Worm (Caenorhabditis elegans) whole organism, L2 larva: ENCODE data around the gene Y97E10AR.1.

Experiments
- C34F6.9 ChIP-seq: fragments of 150-350 bp; optimal IDR thresholded peaks from 2 replicates; lab custom pipeline; 2014; ENCODE audit warnings: missing biosample characterization, missing genetic modification characterization
- R02D3.7 ChIP-seq: fragments of 150-350 bp; optimal IDR thresholded peaks from 2 replicates; lab custom pipeline; 2014; ENCODE audit warnings: missing biosample characterization, missing genetic modification characterization
- Y55F3AM.14 ChIP-seq: fragments of 200-800 bp; sonication (Bioruptor generic); optimal IDR thresholded peaks from 2 replicates; lab custom pipeline; 2018; ENCODE audit warnings: mild to moderate bottlenecking, missing genetic modification characterization, missing compliant biosample characterization
- ZK546.5 ChIP-seq: sonication (generic microtip); optimal IDR thresholded peaks from 2 replicates; lab custom pipeline; 2017; ENCODE audit warnings: missing biosample characterization, missing genetic modification characterization
- aly-2 ChIP-seq: fragments of 150-350 bp; optimal IDR thresholded peaks from 2 replicates; lab custom pipeline; 2014; ENCODE audit warnings: missing biosample characterization, missing genetic modification characterization
- ama-1 ChIP-seq: fragments of 150-350 bp; optimal IDR thresholded peaks from 2 replicates; lab custom pipeline; 2018; ENCODE audit warnings: inconsistent platforms
- blmp-1 ChIP-seq: sonication (generic microtip); optimal IDR thresholded peaks from 2 replicates; lab custom pipeline; 2017; ENCODE audit warnings: missing genetic modification characterization, mild to moderate bottlenecking, missing compliant biosample characterization, antibody characterized with exemption, moderate library complexity; ENCODE audit not compliant: insufficient read depth
- crh-2 ChIP-seq: sonication (generic microtip); optimal IDR thresholded peaks from 2 replicates; lab custom pipeline; 2017; ENCODE audit warnings: missing biosample characterization, missing genetic modification characterization
- dmd-4 ChIP-seq: sonication (generic microtip); optimal IDR thresholded peaks from 2 replicates; lab custom pipeline; 2017; ENCODE audit warnings: missing biosample characterization, missing genetic modification characterization
- egl-27 ChIP-seq: sonication (generic microtip); optimal IDR thresholded peaks from 3 replicates; lab custom pipeline; 2017; ENCODE audit warnings: missing biosample characterization, missing genetic modification reagents, missing genetic modification characterization
- elt-3 ChIP-seq: sonication (generic microtip); optimal IDR thresholded peaks from 2 replicates; lab custom pipeline; 2017; ENCODE audit warnings: missing biosample characterization, missing genetic modification characterization
- fos-1 ChIP-seq: fragments of 150-350 bp; optimal IDR thresholded peaks from 2 replicates; lab custom pipeline; 2014; ENCODE audit warnings: missing biosample characterization, missing genetic modification characterization
- gmeb-1 ChIP-seq: fragments of 150-350 bp; optimal IDR thresholded peaks from 2 replicates; lab custom pipeline; 2014; ENCODE audit warnings: missing biosample characterization, missing genetic modification characterization
- lin-11 ChIP-seq: fragments of 150-350 bp; sonication (generic microtip); optimal IDR thresholded peaks from 2 replicates; lab custom pipeline; 2014; ENCODE audit warnings: missing biosample characterization, missing genetic modification characterization, inconsistent platforms, mixed read lengths
- lin-13 ChIP-seq: fragments of 150-350 bp; optimal IDR thresholded peaks from 2 replicates; lab custom pipeline; 2014; ENCODE audit warnings: missing biosample characterization, missing genetic modification reagents, missing genetic modification characterization
- lin-39 ChIP-seq: fragments of 150-350 bp; optimal IDR thresholded peaks from 2 replicates; lab custom pipeline; 2014; ENCODE audit warnings: missing biosample characterization, missing genetic modification reagents, missing genetic modification characterization
- lsy-2 ChIP-seq, 2 experiments: fragments of 150-350 bp in 1 of 2; sonication (generic microtip) in 1 of 2; optimal IDR thresholded peaks; 2 replicates each; lab custom pipeline; 2014 to 2017; ENCODE audit warnings: missing biosample characterization in 2 of 2, missing genetic modification characterization in 2 of 2
- mdl-1 ChIP-seq, 2 experiments: fragments of 150-350 bp in 1 of 2; sonication (generic microtip) in 1 of 2; optimal IDR thresholded peaks; 2 replicates each; lab custom pipeline; 2017; ENCODE audit warnings: missing biosample characterization in 2 of 2, missing genetic modification characterization in 2 of 2
- nhr-10 ChIP-seq: sonication (generic microtip); optimal IDR thresholded peaks from 2 replicates; lab custom pipeline; 2017; ENCODE audit warnings: missing biosample characterization, missing genetic modification characterization
- nhr-11 ChIP-seq: fragments of 150-350 bp; optimal IDR thresholded peaks from 2 replicates; lab custom pipeline; 2014; ENCODE audit warnings: missing biosample characterization, missing genetic modification characterization
- nhr-12 ChIP-seq: fragments of 150-350 bp; optimal IDR thresholded peaks from 2 replicates; lab custom pipeline; 2014; ENCODE audit warnings: missing biosample characterization, missing genetic modification characterization
- nhr-129 ChIP-seq: fragments of 150-350 bp; optimal IDR thresholded peaks from 2 replicates; lab custom pipeline; 2014; ENCODE audit warnings: missing biosample characterization, missing genetic modification characterization
- nhr-21 ChIP-seq: fragments of 150-350 bp; optimal IDR thresholded peaks from 2 replicates; lab custom pipeline; 2014; ENCODE audit warnings: missing biosample characterization, missing genetic modification characterization
- nhr-23 ChIP-seq: fragments of 150-350 bp; optimal IDR thresholded peaks from 2 replicates; lab custom pipeline; 2014; ENCODE audit warnings: missing biosample characterization, missing genetic modification reagents, missing genetic modification characterization
- nhr-237 ChIP-seq: fragments of 150-350 bp; optimal IDR thresholded peaks from 2 replicates; lab custom pipeline; 2014; ENCODE audit warnings: missing biosample characterization, missing genetic modification characterization
- nhr-25 ChIP-seq: fragments of 150-350 bp; sonication (generic microtip); optimal IDR thresholded peaks from 3 replicates; lab custom pipeline; 2014; ENCODE audit warnings: missing biosample characterization, missing genetic modification characterization
- nhr-6 ChIP-seq: fragments of 150-350 bp; optimal IDR thresholded peaks from 2 replicates; lab custom pipeline; 2014; ENCODE audit warnings: missing biosample characterization, missing genetic modification characterization
- nhr-77 ChIP-seq: fragments of 150-350 bp; optimal IDR thresholded peaks from 2 replicates; lab custom pipeline; 2014; ENCODE audit warnings: missing biosample characterization, missing genetic modification characterization
- peb-1 ChIP-seq: fragments of 150-350 bp; optimal IDR thresholded peaks from 2 replicates; lab custom pipeline; 2014; ENCODE audit warnings: missing biosample characterization, missing genetic modification characterization
- sem-4 ChIP-seq: fragments of 150-350 bp; optimal IDR thresholded peaks from 2 replicates; lab custom pipeline; 2014; ENCODE audit warnings: missing biosample characterization, missing genetic modification reagents, missing genetic modification characterization
- skn-1 ChIP-seq: sonication (generic microtip); optimal IDR thresholded peaks from 2 replicates; lab custom pipeline; 2017; ENCODE audit warnings: missing biosample characterization, missing genetic modification characterization
- sma-3 ChIP-seq: sonication (generic microtip); optimal IDR thresholded peaks from 2 replicates; lab custom pipeline; 2016; ENCODE audit warnings: missing genetic modification reagents, missing genetic modification characterization, missing compliant biosample characterization
- sma-9 ChIP-seq, 2 experiments: fragments of 150-350 bp in 1 of 2; sonication (generic microtip) in 1 of 2; optimal IDR thresholded peaks; 2 replicates each; lab custom pipeline; 2014 to 2016; ENCODE audit warnings: missing genetic modification characterization in 2 of 2, mild to moderate bottlenecking in 1 of 2, missing biosample characterization in 1 of 2, missing compliant biosample characterization in 1 of 2, missing genetic modification reagents in 1 of 2, moderate library complexity in 1 of 2
- snpc-4 ChIP-seq: fragments of 150-350 bp; optimal IDR thresholded peaks from 2 replicates; lab custom pipeline; 2014; ENCODE audit warnings: missing biosample characterization, missing genetic modification characterization
- unc-39 ChIP-seq: fragments of 150-350 bp; optimal IDR thresholded peaks from 2 replicates; lab custom pipeline; 2014; ENCODE audit warnings: missing biosample characterization, missing genetic modification characterization
- unc-62 ChIP-seq: fragments of 150-350 bp; optimal IDR thresholded peaks from 2 replicates; lab custom pipeline; 2014; ENCODE audit warnings: missing biosample characterization, missing genetic modification reagents, missing genetic modification characterization
- zag-1 ChIP-seq: fragments of 150-350 bp; optimal IDR thresholded peaks from 2 replicates; lab custom pipeline; 2014; ENCODE audit warnings: missing biosample characterization, missing genetic modification characterization
- ztf-1 ChIP-seq: fragments of 200-800 bp; sonication (Bioruptor generic); conservative IDR thresholded peaks from 2 replicates; pipeline ENCODE4 v1.3.6; 2022; ENCODE audit warnings: missing genetic modification characterization, missing compliant biosample characterization
- ztf-11 ChIP-seq: sonication (generic microtip); optimal IDR thresholded peaks from 2 replicates; lab custom pipeline; 2017; ENCODE audit warnings: missing biosample characterization, missing genetic modification characterization

Gene Y97E10AR.1

DNA sequence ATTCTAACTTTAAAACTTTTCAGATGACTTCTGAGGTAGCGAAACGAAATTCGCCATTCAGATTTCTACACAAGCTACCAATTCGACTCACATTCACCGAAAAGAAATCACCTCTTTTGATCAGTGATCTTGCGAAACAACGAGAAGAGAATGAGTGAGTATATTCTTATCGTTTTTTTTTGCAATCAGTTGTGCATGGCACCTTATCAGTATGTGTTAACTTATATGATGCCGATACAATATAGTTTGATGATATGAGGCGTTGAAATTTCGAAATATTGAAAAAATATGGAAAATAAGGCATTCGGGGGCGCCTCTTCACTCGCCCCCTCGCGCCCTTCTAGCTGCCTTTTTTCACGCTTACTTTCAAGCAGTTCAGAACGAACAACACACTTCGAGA, 16.7 kb downstream of the Y97E10AR.1 start:
- no peak for TF ChIP-seq lin-39 (tag; lab: Kevin White, UChicago)
- TF ChIP-seq nhr-21 (tag; lab: Kevin White, UChicago), result no peak
- no peak for TF ChIP-seq R02D3.7 (tag; lab: Kevin White, UChicago)
- TF ChIP-seq ztf-1 (GFP tag; lab: Robert Waterston, UW), result no peak
- peak; percentile 97 for TF ChIP-seq fos-1
- TF ChIP-seq egl-27 (tag; lab: Kevin White, UChicago), result no peak
- peak; percentile 11 for TF ChIP-seq gmeb-1
- TF ChIP-seq sma-9 (GFP tag; optimal IDR thresholded peaks at IDR 0.05; lab: Kevin White, UChicago), result peak; percentile 49
- TF ChIP-seq sma-9 (tag; optimal IDR thresholded peaks at IDR 0.05; lab: Kevin White, UChicago), result no peak
- TF ChIP-seq nhr-11, result no peak
- no peak for TF ChIP-seq ama-1
- no peak for TF ChIP-seq elt-3 (tag; lab: Kevin White, UChicago)
- TF ChIP-seq unc-62, result no peak

DNA sequence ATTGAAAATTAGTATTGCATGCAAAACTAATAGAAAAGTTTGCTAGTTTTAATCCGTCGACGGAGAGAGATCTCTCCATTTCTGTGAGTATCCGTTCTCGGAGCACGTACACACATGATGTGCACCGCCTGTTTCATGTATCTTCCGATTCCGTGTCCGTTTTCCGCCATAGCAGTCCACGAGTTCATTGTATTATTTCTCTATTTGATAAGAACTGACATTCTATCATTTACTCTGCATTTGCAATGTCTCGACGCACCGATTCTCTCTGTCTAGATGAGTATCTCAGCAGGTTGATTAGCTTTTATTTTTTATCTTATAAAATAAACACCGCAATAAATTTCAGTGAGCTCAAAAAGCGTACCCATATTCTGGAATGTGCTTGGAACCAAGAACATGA, 17.7 kb downstream of the Y97E10AR.1 start:
- TF ChIP-seq Y55F3AM.14 (GFP tag; lab: Kevin White, UChicago), result no peak
- peak; percentile 62 for TF ChIP-seq fos-1
- no peak for TF ChIP-seq zag-1 (tag; lab: Kevin White, UChicago)
- TF ChIP-seq R02D3.7 (tag; lab: Kevin White, UChicago), result no peak

DNA sequence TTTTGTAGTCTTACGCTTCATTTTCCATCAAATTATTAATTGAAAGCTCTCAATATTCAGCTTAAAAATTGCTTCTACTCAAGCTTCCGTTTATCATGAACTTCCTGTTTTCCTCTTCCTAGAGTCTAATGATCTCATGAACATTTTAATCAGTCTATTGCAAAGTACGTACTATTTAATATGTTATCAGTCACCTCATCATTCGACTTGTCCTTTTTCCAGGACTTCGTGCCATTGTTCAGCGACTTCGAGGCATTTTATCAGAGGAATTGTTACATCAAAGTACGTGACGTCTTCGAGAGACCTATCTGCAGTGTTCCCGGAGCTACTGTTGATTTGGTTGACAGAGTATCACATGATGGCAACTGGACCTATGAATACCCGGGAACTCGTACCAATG, 18.5 kb downstream of the Y97E10AR.1 start:
- TF ChIP-seq sma-9 (GFP tag; optimal IDR thresholded peaks at IDR 0.05; lab: Kevin White, UChicago), result peak; percentile 5
- no peak for TF ChIP-seq sma-9 (tag; optimal IDR thresholded peaks at IDR 0.05; lab: Kevin White, UChicago)
- TF ChIP-seq fos-1, result peak; percentile 50
- TF ChIP-seq elt-3 (tag; lab: Kevin White, UChicago), result no peak
- no peak for TF ChIP-seq nhr-10 (tag; lab: Kevin White, UChicago)

DNA sequence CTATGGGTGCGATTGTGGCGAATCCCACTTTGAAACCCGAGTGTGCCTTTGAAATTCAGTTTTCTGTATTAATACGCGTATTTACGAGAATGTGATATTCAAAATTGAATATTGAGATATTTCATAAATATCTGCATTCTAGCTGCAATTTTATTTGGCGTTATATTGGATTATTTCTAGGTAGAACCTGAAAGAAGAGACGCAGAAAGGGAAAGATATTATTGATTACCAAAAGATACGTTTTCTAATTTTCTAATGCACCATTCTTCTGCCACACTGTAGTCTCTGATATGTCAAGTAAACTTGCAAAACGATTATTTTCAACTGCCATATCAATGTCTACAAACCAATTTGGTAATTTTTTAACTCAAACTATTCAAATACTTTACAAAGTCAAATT, 20.8 kb downstream of the Y97E10AR.1 start, which contains the start of gene ech-3:
TSS of gene ech-3 (plus strand) at position 178 of the 400 bp plus-strand sequence.
- no peak for TF ChIP-seq sem-4 (tag; lab: Kevin White, UChicago)
- no peak for TF ChIP-seq crh-2
- TF ChIP-seq ZK546.5, result no peak
- no peak for TF ChIP-seq lin-39 (tag; lab: Kevin White, UChicago)
- TF ChIP-seq zag-1 (tag; lab: Kevin White, UChicago), result no peak
- no peak for TF ChIP-seq C34F6.9
- TF ChIP-seq nhr-23 (tag; lab: Kevin White, UChicago), result no peak
- TF ChIP-seq ztf-1 (GFP tag; lab: Robert Waterston, UW), result no peak
- no peak for TF ChIP-seq aly-2 (tag; lab: Kevin White, UChicago)
- no peak for TF ChIP-seq nhr-77 (tag; lab: Kevin White, UChicago)
- no peak for TF ChIP-seq R02D3.7 (tag; lab: Kevin White, UChicago)
- TF ChIP-seq lin-11, result no peak
- TF ChIP-seq ztf-11 (tag; lab: Kevin White, UChicago), result no peak
- no peak for TF ChIP-seq snpc-4
- TF ChIP-seq dmd-4 (tag; lab: Kevin White, UChicago), result no peak
- no peak for TF ChIP-seq blmp-1 (tag; lab: Kevin White, UChicago)
- TF ChIP-seq peb-1 (tag; lab: Kevin White, UChicago), result no peak
- TF ChIP-seq unc-39 (tag; lab: Kevin White, UChicago), result no peak
- no peak for TF ChIP-seq nhr-12 (tag; lab: Kevin White, UChicago)
- no peak for TF ChIP-seq gmeb-1

DNA sequence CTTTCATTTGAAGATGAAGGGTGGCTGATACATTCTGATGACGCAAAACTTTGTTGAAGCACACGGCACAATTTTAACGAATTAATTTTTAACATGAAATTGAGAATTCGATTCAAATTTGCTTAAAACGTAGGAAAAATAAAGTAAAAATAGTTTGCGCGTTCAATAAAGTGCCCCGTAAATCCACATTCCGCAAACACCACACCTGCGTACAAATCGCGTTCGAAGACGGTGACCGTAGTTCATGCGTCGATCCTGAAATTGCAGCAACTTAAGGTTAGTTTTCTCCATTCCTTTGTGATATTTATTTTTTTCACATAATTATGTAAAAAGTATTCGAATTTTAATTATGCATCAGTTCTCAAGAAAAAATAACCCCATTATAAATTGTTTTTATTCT, 23.5 kb downstream of the Y97E10AR.1 start, which contains the start of gene F43H9.3:
TSS of gene F43H9.3 (minus strand) at position 189 of the 400 bp plus-strand sequence.
- peak in 1 of 2 experiments; percentile 88 for TF ChIP-seq lsy-2 (tag; optimal IDR thresholded peaks at IDR 0.05; lab: Kevin White, UChicago)
- TF ChIP-seq fos-1, result peak; percentile 0
- TF ChIP-seq R02D3.7 (tag; lab: Kevin White, UChicago), result peak; percentile 62
- TF ChIP-seq sem-4 (tag; lab: Kevin White, UChicago), result no peak
- TF ChIP-seq ama-1, result no peak

DNA sequence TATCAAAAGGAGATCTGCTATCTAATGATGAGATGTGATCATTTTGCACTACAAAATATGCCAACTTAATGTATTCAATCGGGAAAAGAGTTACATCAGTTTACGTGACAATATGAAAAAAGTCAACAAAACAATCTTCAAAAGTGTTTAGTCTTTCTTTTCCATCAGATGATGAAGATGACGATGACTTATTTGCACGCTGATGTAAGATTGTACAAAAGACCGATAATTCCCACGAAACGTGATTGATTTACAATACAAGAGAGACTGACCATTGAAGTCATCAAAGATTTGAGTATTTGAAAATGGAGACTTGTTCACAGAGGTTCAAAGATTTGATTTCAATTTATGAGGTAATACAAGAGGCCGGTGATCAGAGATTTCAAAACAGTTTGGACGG, 24.0 kb downstream of the Y97E10AR.1 start:
- TF ChIP-seq nhr-11 (no peak), sma-9 (GFP tag; optimal IDR thresholded peaks at IDR 0.05; lab: Kevin White, UChicago) (peak; percentile 77), sma-9 (tag; optimal IDR thresholded peaks at IDR 0.05; lab: Kevin White, UChicago) (no peak), elt-3 (tag; lab: Kevin White, UChicago) (no peak), nhr-129 (tag; lab: Kevin White, UChicago) (peak; percentile 95), ama-1 (no peak), mdl-1 (tag; optimal IDR thresholded peaks at IDR 0.05; lab: Kevin White, UChicago) (peak in 1 of 2 experiments; percentile 8), nhr-237 (no peak), nhr-77 (tag; lab: Kevin White, UChicago) (no peak), blmp-1 (tag; lab: Kevin White, UChicago) (peak; percentile 20), ztf-11 (tag; lab: Kevin White, UChicago) (no peak), nhr-25 (tag; lab: Kevin White, UChicago) (peak; percentile 87), skn-1 (tag; lab: Kevin White, UChicago) (no peak), egl-27 (tag; lab: Kevin White, UChicago) (no peak), lin-11 (no peak), unc-39 (tag; lab: Kevin White, UChicago) (no peak), unc-62 (no peak), sma-3 (no peak), lin-13 (GFP tag; lab: Kevin White, UChicago) (no peak), lsy-2 (tag; optimal IDR thresholded peaks at IDR 0.05; lab: Kevin White, UChicago) (no peak), nhr-21 (tag; lab: Kevin White, UChicago) (peak; percentile 42), nhr-6 (tag; lab: Kevin White, UChicago) (peak; percentile 13), ztf-1 (GFP tag; lab: Robert Waterston, UW) (no peak), nhr-23 (tag; lab: Kevin White, UChicago) (no peak)
